Worm (Caenorhabditis elegans): ENCODE data around the gene efl-1.

The efl-1 gene

DNA sequence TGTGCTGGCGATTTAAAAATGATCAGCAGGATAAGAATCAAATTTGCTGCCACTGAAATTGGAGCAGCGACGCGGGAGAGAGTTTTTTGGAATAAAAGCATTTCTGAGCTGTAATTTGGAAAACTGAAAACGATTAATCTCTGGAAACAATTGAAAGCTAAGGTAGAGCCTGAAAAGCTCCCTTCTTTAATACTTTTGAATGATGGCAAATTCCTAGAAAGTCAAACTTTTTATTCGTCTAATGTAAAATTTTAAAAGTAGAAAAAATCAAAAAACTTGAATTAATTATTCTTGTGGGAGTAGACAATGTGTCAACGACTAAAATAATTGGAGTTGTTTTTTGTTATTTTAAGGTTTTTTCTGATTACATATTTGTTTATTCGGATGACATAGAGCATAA lies 34.7 kb upstream of the efl-1 start, which contains the start of gene str-217:
Gene str-217 (minus strand): TSS at position 101 of the 400 bp plus-strand sequence.
- TF ChIP-seq gmeb-1 (tag; optimal IDR thresholded peaks at IDR 0.05) (no peak), ZK546.5 (tag; optimal IDR thresholded peaks at IDR 0.05) (no peak)

DNA sequence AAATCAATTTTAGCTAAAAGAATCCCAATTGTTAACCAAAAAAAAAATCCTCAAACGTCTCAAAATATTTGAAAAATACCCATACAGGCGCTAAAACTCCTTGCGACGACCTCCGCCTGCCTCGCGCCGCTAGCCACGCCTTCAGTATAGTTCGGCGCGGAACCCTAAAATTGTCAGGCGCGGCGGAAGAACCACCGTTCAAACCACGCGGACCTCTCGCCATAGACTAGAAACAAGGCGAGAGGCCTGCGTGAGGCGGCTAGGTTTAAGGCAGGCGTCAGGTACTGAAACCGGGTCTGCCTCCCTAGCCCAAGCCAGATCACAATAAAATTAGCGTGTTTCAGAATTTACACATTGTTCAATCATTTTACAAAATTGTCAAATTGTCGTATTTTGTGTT lies 26.9 kb upstream of the efl-1 start:
- no peak for TF ChIP-seq nhr-10 (tag; optimal IDR thresholded peaks at IDR 0.05)
- no peak for TF ChIP-seq Y55F3AM.14 (GFP tag; optimal IDR thresholded peaks at IDR 0.05)
- TF ChIP-seq F13H6.1 (tag; optimal IDR thresholded peaks at IDR 0.05) = no peak
- no peak for TF ChIP-seq nhr-25 (tag; optimal IDR thresholded peaks at IDR 0.05)
- no peak for TF ChIP-seq egl-27 (tag; optimal IDR thresholded peaks at IDR 0.05)
- no peak for TF ChIP-seq lin-11 (tag; optimal IDR thresholded peaks at IDR 0.05)
- TF ChIP-seq snpc-4 (tag; optimal IDR thresholded peaks at IDR 0.05) = no peak
- TF ChIP-seq ztf-1 (GFP tag; conservative IDR thresholded peaks at IDR 0.05) = no peak
- no peak for TF ChIP-seq sem-4 (tag; optimal IDR thresholded peaks at IDR 0.05)
- no peak for TF ChIP-seq ztf-11 (tag; optimal IDR thresholded peaks at IDR 0.05)
- TF ChIP-seq nhr-12 (tag; optimal IDR thresholded peaks at IDR 0.05) = no peak
- no peak for TF ChIP-seq fos-1 (tag; optimal IDR thresholded peaks at IDR 0.05)
- TF ChIP-seq nhr-6 (tag; optimal IDR thresholded peaks at IDR 0.05) = no peak
- no peak for TF ChIP-seq elt-1 (tag; optimal IDR thresholded peaks at IDR 0.05)
- TF ChIP-seq sma-3 (GFP tag; optimal IDR thresholded peaks at IDR 0.05) = no peak
- no peak for TF ChIP-seq mbf-1 (tag; optimal IDR thresholded peaks at IDR 0.05)
- no peak for TF ChIP-seq peb-1 (tag; optimal IDR thresholded peaks at IDR 0.05)
- TF ChIP-seq lsy-2 (tag; optimal IDR thresholded peaks at IDR 0.05) = no peak
- no peak for TF ChIP-seq nhr-21 (tag; optimal IDR thresholded peaks at IDR 0.05)

DNA sequence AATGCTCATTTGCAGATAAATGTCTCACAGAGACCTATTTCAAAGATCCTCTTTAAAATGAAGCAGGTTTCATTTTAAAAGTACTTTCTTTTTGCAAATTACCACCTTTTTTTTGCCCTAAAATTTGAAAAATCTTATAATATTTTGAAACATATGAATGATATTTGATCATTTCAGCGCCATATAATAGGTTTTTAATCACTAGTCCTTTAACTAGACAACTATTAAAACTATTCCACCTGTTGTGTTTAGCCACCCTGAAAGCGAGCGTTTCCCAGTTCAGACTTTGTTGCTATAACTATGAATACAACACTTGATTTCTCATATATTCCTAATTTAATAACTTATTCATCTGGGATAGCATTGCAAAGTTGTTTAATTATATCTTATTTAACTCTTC lies 26.3 kb upstream of the efl-1 start, which contains the start of gene srz-95:
Gene srz-95 (plus strand): TSS at position 301 of the 400 bp plus-strand sequence.
- TF ChIP-seq unc-39 (tag; optimal IDR thresholded peaks at IDR 0.05) = no peak

DNA sequence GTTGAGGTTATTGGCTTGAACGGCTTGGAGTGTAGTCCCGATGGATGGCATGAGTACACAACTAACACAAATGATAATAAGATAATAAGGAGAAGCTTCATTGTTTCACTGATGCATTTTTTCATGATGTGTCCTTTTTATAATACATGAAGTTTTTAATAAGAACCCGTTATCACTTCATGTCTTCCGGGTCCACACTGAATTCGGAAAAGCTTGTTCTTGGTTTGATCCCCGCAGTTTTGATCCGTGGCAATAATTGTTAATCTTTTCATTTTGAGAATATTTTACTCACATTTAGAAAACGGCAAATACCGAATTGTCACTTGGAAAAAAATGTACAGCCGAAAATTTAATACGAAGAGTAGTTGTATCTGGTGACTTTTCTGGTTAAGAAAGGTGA lies 23.1 kb upstream of the efl-1 start, which contains the start of gene Y102A5C.27:
Gene Y102A5C.27 (minus strand): TSS at position 101 of the 400 bp plus-strand sequence.
- TF ChIP-seq egl-27 (tag; optimal IDR thresholded peaks at IDR 0.05) (no peak), dmd-4 (tag; optimal IDR thresholded peaks at IDR 0.05) (no peak), nhr-25 (tag; optimal IDR thresholded peaks at IDR 0.05) (no peak), unc-55 (GFP tag; optimal IDR thresholded peaks at IDR 0.05) (no peak), R02D3.7 (tag; optimal IDR thresholded peaks at IDR 0.05) (no peak), lsy-2 (tag; optimal IDR thresholded peaks at IDR 0.05) (no peak), nhr-12 (tag; optimal IDR thresholded peaks at IDR 0.05) (no peak), sma-9 (GFP tag; optimal IDR thresholded peaks at IDR 0.05) (no peak), sma-9 (tag; optimal IDR thresholded peaks at IDR 0.05) (no peak), nhr-6 (tag; optimal IDR thresholded peaks at IDR 0.05) (no peak), nhr-21 (tag; optimal IDR thresholded peaks at IDR 0.05) (no peak), Y55F3AM.14 (GFP tag; optimal IDR thresholded peaks at IDR 0.05) (no peak), mdl-1 (tag; optimal IDR thresholded peaks at IDR 0.05) (no peak)

DNA sequence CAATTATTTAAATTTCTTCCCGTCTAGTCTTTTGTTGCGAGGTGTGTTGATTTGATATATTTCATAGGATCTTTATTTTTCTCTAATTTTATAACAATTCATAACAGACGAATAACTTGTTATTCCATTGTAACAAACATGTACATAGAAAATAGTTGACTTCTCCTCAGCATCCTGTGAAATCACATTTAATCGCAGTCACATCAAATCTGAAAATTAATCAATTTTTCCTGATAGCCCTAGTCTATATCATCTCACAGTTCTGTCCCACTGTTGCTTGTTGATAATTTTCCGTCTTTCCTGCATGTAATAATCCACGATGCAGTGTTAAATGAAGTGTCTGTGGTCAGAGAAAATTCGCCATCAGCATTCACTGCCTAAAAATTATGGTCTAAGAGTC lies 22.3 kb upstream of the efl-1 start:
- TF ChIP-seq ZK546.5 (tag; optimal IDR thresholded peaks at IDR 0.05) (no peak), nhr-21 (tag; optimal IDR thresholded peaks at IDR 0.05) (no peak), Y55F3AM.14 (GFP tag; optimal IDR thresholded peaks at IDR 0.05) (no peak), sem-4 (tag; optimal IDR thresholded peaks at IDR 0.05) (no peak), nhr-25 (tag; optimal IDR thresholded peaks at IDR 0.05) (no peak), peb-1 (tag; optimal IDR thresholded peaks at IDR 0.05) (no peak), mab-5 (tag; optimal IDR thresholded peaks at IDR 0.05) (no peak), lsy-2 (tag; optimal IDR thresholded peaks at IDR 0.05) (no peak), sma-9 (GFP tag; optimal IDR thresholded peaks at IDR 0.05) (no peak), sma-9 (tag; optimal IDR thresholded peaks at IDR 0.05) (no peak), ztf-11 (tag; optimal IDR thresholded peaks at IDR 0.05) (no peak)

DNA sequence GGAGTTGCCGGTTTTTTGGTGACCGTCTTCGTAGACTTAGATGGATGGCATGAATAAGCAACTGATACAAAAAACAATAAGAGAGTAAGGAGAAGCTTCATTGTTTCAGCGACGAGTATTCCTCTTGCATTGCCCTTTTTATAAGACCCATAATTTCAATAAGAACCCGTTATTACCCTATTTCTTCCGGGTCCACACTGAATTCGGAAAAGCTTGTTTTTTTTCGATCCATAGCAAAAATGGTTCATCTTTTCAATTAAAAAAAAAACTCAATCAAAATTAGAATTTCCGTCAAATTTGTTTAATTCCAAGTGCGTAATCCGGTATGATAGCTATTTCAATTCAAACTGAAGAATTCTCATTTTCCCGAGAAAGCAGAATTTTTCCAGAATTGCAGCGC lies 21.6 kb upstream of the efl-1 start, which contains the start of gene Y102A5C.40:
Gene Y102A5C.40 (minus strand): TSS at position 101 of the 400 bp plus-strand sequence.
- TF ChIP-seq Y55F3AM.14 (GFP tag; optimal IDR thresholded peaks at IDR 0.05) (no peak), mdl-1 (tag; optimal IDR thresholded peaks at IDR 0.05) (no peak), R02D3.7 (tag; optimal IDR thresholded peaks at IDR 0.05) (no peak), nhr-11 (tag; optimal IDR thresholded peaks at IDR 0.05) (no peak), ztf-4 (tag; optimal IDR thresholded peaks at IDR 0.05) (no peak), nhr-25 (tag; optimal IDR thresholded peaks at IDR 0.05) (no peak), peb-1 (tag; optimal IDR thresholded peaks at IDR 0.05) (no peak), nhr-6 (tag; optimal IDR thresholded peaks at IDR 0.05) (no peak), F13H6.1 (tag; optimal IDR thresholded peaks at IDR 0.05) (no peak), lsy-2 (tag; optimal IDR thresholded peaks at IDR 0.05) (no peak), lin-39 (tag; optimal IDR thresholded peaks at IDR 0.05) (no peak), sem-4 (tag; optimal IDR thresholded peaks at IDR 0.05) (no peak), mbf-1 (tag; optimal IDR thresholded peaks at IDR 0.05) (no peak), skn-1 (tag; optimal IDR thresholded peaks at IDR 0.05) (no peak), nhr-23 (tag; optimal IDR thresholded peaks at IDR 0.05) (no peak), nhr-77 (tag; optimal IDR thresholded peaks at IDR 0.05) (no peak), ceh-16 (tag; optimal IDR thresholded peaks at IDR 0.05) (no peak), zag-1 (tag; optimal IDR thresholded peaks at IDR 0.05) (no peak)
